Worm (Caenorhabditis elegans): ENCODE measurements around the gene dhrs-4.

dhrs-4 gene

ce11 chrV:12879349-12879748 lies 43.1 kb upstream of the dhrs-4 start:
- TF ChIP-seq egl-44 (GFP tag; IDR thresholded peaks at IDR 0.05) = no peak
- no peak for TF ChIP-seq ceh-100 (GFP tag; IDR thresholded peaks at IDR 0.05)
- no peak for TF ChIP-seq hmg-1.2 (GFP tag; IDR thresholded peaks at IDR 0.05)
- no peak for TF ChIP-seq ztf-6 (GFP tag; IDR thresholded peaks at IDR 0.05)
- no peak for TF ChIP-seq sdz-38 (tag; optimal IDR thresholded peaks at IDR 0.05)

DNA sequence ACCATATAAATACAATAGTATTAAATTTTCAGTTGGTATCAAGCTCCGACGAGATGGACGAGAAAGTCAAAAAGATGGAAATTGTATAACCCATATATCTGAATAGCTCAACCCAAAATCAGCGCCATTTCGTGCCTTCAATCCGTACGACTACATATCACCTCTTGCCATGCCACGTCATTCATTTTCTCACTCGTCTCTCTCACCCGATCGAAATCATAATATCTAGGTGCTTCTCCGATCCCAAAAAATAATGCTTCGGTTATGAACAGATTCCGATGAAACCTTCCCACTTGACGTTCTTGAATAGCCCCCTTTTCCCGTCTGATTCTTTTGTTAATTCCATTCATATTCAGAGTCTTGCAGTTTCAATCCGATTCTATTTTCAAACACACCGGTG lies 41.0 kb upstream of the dhrs-4 start:
- TF ChIP-seq bed-1 (GFP tag; IDR thresholded peaks at IDR 0.05) (no peak), F57C9.4 (tag; optimal IDR thresholded peaks at IDR 0.05) (no peak), F55B11.4 (tag; optimal IDR thresholded peaks at IDR 0.05; ENCODE audit: borderline replicate concordance, insufficient read depth) (no peak), snpc-1.1 (tag; optimal IDR thresholded peaks at IDR 0.05; ENCODE audit: insufficient read depth) (no peak), nhr-27 (tag; optimal IDR thresholded peaks at IDR 0.05) (no peak), nhr-120 (GFP tag; IDR thresholded peaks at IDR 0.05) (no peak), ets-4 (GFP tag; optimal IDR thresholded peaks at IDR 0.05) (no peak), F23B12.7 (tag; optimal IDR thresholded peaks at IDR 0.05; ENCODE audit: insufficient read depth) (no peak), snpc-3.4 (tag; optimal IDR thresholded peaks at IDR 0.05) (no peak), lin-40 (tag; optimal IDR thresholded peaks at IDR 0.05) (no peak), nhr-179 (tag; optimal IDR thresholded peaks at IDR 0.05) (no peak), T07F8.4 (tag; optimal IDR thresholded peaks at IDR 0.05) (no peak), lin-54 (GFP tag; optimal IDR thresholded peaks at IDR 0.05) (no peak), hrde-1 (tag; optimal IDR thresholded peaks at IDR 0.05; ENCODE audit: borderline replicate concordance) (no peak), mcd-1 (GFP tag; IDR thresholded peaks at IDR 0.05) (no peak), nfya-2 (GFP tag; IDR thresholded peaks at IDR 0.05) (no peak), Y56A3A.18 (GFP tag; IDR thresholded peaks at IDR 0.05) (no peak), C06A6.2 (GFP tag; conservative IDR thresholded peaks at IDR 0.05) (no peak), sptf-2 (GFP tag; optimal IDR thresholded peaks at IDR 0.05) (no peak)

ce11 chrV:12882370-12882769 lies 40.0 kb upstream of the dhrs-4 start:
- TF ChIP-seq attf-5 (GFP tag; optimal IDR thresholded peaks at IDR 0.05) (no peak), tbx-9 (tag; optimal IDR thresholded peaks at IDR 0.05; ENCODE audit: borderline replicate concordance) (no peak), madf-6 (GFP tag; IDR thresholded peaks at IDR 0.05) (no peak), mxl-1 (tag; optimal IDR thresholded peaks at IDR 0.05) (no peak), rec-8 (tag; optimal IDR thresholded peaks at IDR 0.05) (no peak), ZK185.1 (tag; optimal IDR thresholded peaks at IDR 0.05; ENCODE audit: poor library complexity, severe bottlenecking) (no peak), lin-26 (GFP tag; IDR thresholded peaks at IDR 0.05) (no peak), unc-130 (GFP tag; optimal IDR thresholded peaks at IDR 0.05) (no peak), nhr-120 (GFP tag; IDR thresholded peaks at IDR 0.05) (no peak), lsl-1 (GFP tag; optimal IDR thresholded peaks at IDR 0.05) (no peak), F33H1.4 (GFP tag; IDR thresholded peaks at IDR 0.05) (no peak), nfya-1 (tag; optimal IDR thresholded peaks at IDR 0.05; ENCODE audit: borderline replicate concordance, insufficient read depth) (no peak), ets-4 (GFP tag; optimal IDR thresholded peaks at IDR 0.05) (no peak), madf-10 (tag; optimal IDR thresholded peaks at IDR 0.05) (no peak), Y95B8A.8 (GFP tag; IDR thresholded peaks at IDR 0.05) (no peak), F22D6.2 (tag; optimal IDR thresholded peaks at IDR 0.05) (no peak), Y79H2A.3 (GFP tag; conservative IDR thresholded peaks at IDR 0.05) (no peak)
